Fruit fly (Drosophila melanogaster) whole organism, embryonic: Measurements from ENCODE around the gene CG14439.
A peak's percentile ranks its signal among the peaks of the same experiment; 100 is the strongest.

Source experiments
- Adf1 ChIP-seq: fragments of 200-800 bp; sonication (Bioruptor generic); IDR thresholded peaks from 2 replicates; pipeline ENCODE4 v1.3.6; 2022; ENCODE audit warnings: missing biosample characterization, missing genetic modification characterization
- Atf6 ChIP-seq: fragments of 200-800 bp; sonication (Bioruptor generic); IDR thresholded peaks from 2 replicates; pipeline ENCODE4 v1.3.6; 2022; ENCODE audit warnings: missing biosample characterization, missing genetic modification characterization
- Bgb ChIP-seq: fragments of 200-800 bp; sonication (Bioruptor generic); IDR thresholded peaks from 2 replicates; pipeline ENCODE4 v1.3.6; 2022; ENCODE audit warnings: missing biosample characterization, missing genetic modification characterization; ENCODE audit not compliant: partially characterized antibody
- Blimp-1 ChIP-seq: fragments of 200-800 bp; sonication (Bioruptor generic); optimal IDR thresholded peaks from 3 replicates; lab custom pipeline; 2018; ENCODE audit warnings: missing biosample characterization, missing genetic modification characterization, mild to moderate bottlenecking, moderate library complexity, missing genetic modification reagents
- CG10431 ChIP-seq: fragments of 200-800 bp; sonication (Bioruptor generic); optimal IDR thresholded peaks from 3 replicates; lab custom pipeline; 2018; ENCODE audit warnings: missing biosample characterization, mild to moderate bottlenecking, missing genetic modification characterization
- CG10654 ChIP-seq: fragments of 200-800 bp; sonication (Bioruptor generic); optimal IDR thresholded peaks from 2 replicates; lab custom pipeline; 2016; ENCODE audit warnings: missing biosample characterization, missing genetic modification characterization
- CG11398 ChIP-seq: fragments of 200-800 bp; sonication (Bioruptor generic); optimal IDR thresholded peaks from 2 replicates; lab custom pipeline; 2016; ENCODE audit warnings: missing biosample characterization, missing genetic modification characterization
- CG11723 ChIP-seq: fragments of 200-800 bp; sonication (Bioruptor generic); optimal IDR thresholded peaks from 2 replicates; lab custom pipeline; 2017; ENCODE audit warnings: missing biosample characterization, mild to moderate bottlenecking, missing genetic modification characterization
- CG12744 ChIP-seq: fragments of 200-800 bp; sonication (Bioruptor generic); optimal IDR thresholded peaks from 2 replicates; lab custom pipeline; 2016; ENCODE audit warnings: missing biosample characterization, missing genetic modification characterization
- CG12769 ChIP-seq: fragments of 200-800 bp; sonication (Bioruptor generic); optimal IDR thresholded peaks from 2 replicates; lab custom pipeline; 2019; ENCODE audit warnings: missing biosample characterization, mild to moderate bottlenecking, missing genetic modification characterization, moderate library complexity
- CG14667 ChIP-seq: fragments of 200-800 bp; sonication (Bioruptor generic); IDR thresholded peaks from 2 replicates; pipeline ENCODE4 v1.3.6; 2022; ENCODE audit warnings: missing biosample characterization, missing genetic modification characterization
- CG17328 ChIP-seq: fragments of 200-800 bp; sonication (Bioruptor generic); IDR thresholded peaks from 2 replicates; pipeline ENCODE4 v1.3.6; 2022; ENCODE audit warnings: missing biosample characterization, missing genetic modification characterization
- CG17385 ChIP-seq: fragments of 200-800 bp; sonication (Bioruptor generic); optimal IDR thresholded peaks from 3 replicates; lab custom pipeline; 2018; ENCODE audit warnings: missing biosample characterization, mild to moderate bottlenecking, missing genetic modification characterization
- CG18262 ChIP-seq: fragments of 200-800 bp; optimal IDR thresholded peaks from 3 replicates; lab custom pipeline; 2019; ENCODE audit warnings: missing biosample characterization, mild to moderate bottlenecking, missing genetic modification characterization, moderate library complexity
- CG18476 ChIP-seq: fragments of 200-800 bp; sonication (Bioruptor generic); optimal IDR thresholded peaks from 2 replicates; lab custom pipeline; 2016; ENCODE audit warnings: missing biosample characterization, mild to moderate bottlenecking, missing genetic modification characterization
- CG2129 ChIP-seq: fragments of 200-800 bp; sonication (Bioruptor generic); IDR thresholded peaks from 2 replicates; pipeline ENCODE4 v1.3.6; 2022; ENCODE audit warnings: missing biosample characterization, missing genetic modification characterization; ENCODE audit not compliant: partially characterized antibody
- CG31365 ChIP-seq: fragments of 200-800 bp; sonication (Bioruptor generic); optimal IDR thresholded peaks from 2 replicates; lab custom pipeline; 2018; ENCODE audit warnings: missing biosample characterization, mild to moderate bottlenecking, missing genetic modification characterization
- CG32532 ChIP-seq: fragments of 200-800 bp; sonication (Bioruptor generic); IDR thresholded peaks from 2 replicates; pipeline ENCODE4 v1.3.6; 2022; ENCODE audit warnings: missing biosample characterization, missing genetic modification characterization
- CG34376 ChIP-seq: fragments of 200-800 bp; sonication (Bioruptor generic); optimal IDR thresholded peaks from 2 replicates; lab custom pipeline; 2018; ENCODE audit warnings: missing biosample characterization, mild to moderate bottlenecking, missing genetic modification characterization
- CG3726 ChIP-seq: fragments of 200-800 bp; sonication (Bioruptor generic); IDR thresholded peaks from 3 replicates; pipeline ENCODE4, ENCODE4 v1.3.6; 2022; ENCODE audit warnings: missing biosample characterization, missing genetic modification characterization
- CG7963 ChIP-seq: fragments of 200-800 bp; sonication (Bioruptor generic); IDR thresholded peaks from 3 replicates; pipeline ENCODE4 v1.3.6; 2022; ENCODE audit warnings: missing biosample characterization, missing genetic modification characterization; ENCODE audit not compliant: partially characterized antibody
- CG8290 ChIP-seq, 3 experiments: fragments of 200-800 bp; sonication (Bioruptor generic); optimal IDR thresholded peaks; 2 replicates each; lab custom pipeline; 2016 to 2019; ENCODE audit warnings: missing biosample characterization in 3 of 3, missing genetic modification characterization in 3 of 3, mild to moderate bottlenecking in 2 of 3, moderate library complexity in 1 of 3
- CG8388 ChIP-seq: fragments of 200-800 bp; sonication (Bioruptor generic); optimal IDR thresholded peaks from 2 replicates; lab custom pipeline; 2019; ENCODE audit warnings: missing biosample characterization, mild to moderate bottlenecking, missing genetic modification characterization, moderate library complexity
- D19B ChIP-seq: fragments of 200-800 bp; sonication (Bioruptor generic); optimal IDR thresholded peaks from 2 replicates; lab custom pipeline; 2017; ENCODE audit warnings: missing biosample characterization, mild to moderate bottlenecking, missing genetic modification characterization
- Deaf1 ChIP-seq: fragments of 200-800 bp; optimal IDR thresholded peaks from 3 replicates; lab custom pipeline; 2019; ENCODE audit warnings: missing biosample characterization, mild to moderate bottlenecking, missing genetic modification characterization, moderate library complexity
- HmgD ChIP-seq: fragments of 200-800 bp; sonication (Bioruptor generic); optimal IDR thresholded peaks from 3 replicates; lab custom pipeline; 2016; ENCODE audit warnings: missing biosample characterization, missing genetic modification characterization
- NFAT ChIP-seq: fragments of 200-800 bp; sonication (Bioruptor generic); IDR thresholded peaks from 2 replicates; pipeline ENCODE4 v1.3.6; 2022; ENCODE audit warnings: missing biosample characterization, missing genetic modification characterization
- Oli ChIP-seq: fragments of 200-800 bp; sonication (Bioruptor generic); optimal IDR thresholded peaks from 2 replicates; lab custom pipeline; 2018; ENCODE audit warnings: missing biosample characterization, mild to moderate bottlenecking, missing genetic modification characterization, moderate library complexity
- Side ChIP-seq: fragments of 200-800 bp; sonication (Bioruptor generic); optimal IDR thresholded peaks from 2 replicates; lab custom pipeline; 2016; ENCODE audit warnings: missing biosample characterization, missing genetic modification characterization
- Spps ChIP-seq: fragments of 200-800 bp; sonication (Bioruptor generic); optimal IDR thresholded peaks from 2 replicates; lab custom pipeline; 2018; ENCODE audit warnings: missing biosample characterization, mild to moderate bottlenecking, missing genetic modification characterization
- TFAM ChIP-seq: fragments of 200-800 bp; sonication (Bioruptor generic); optimal IDR thresholded peaks from 2 replicates; lab custom pipeline; 2017; ENCODE audit warnings: missing biosample characterization, missing genetic modification characterization, inconsistent platforms
- abd-A ChIP-seq: fragments of 200-800 bp; sonication (Bioruptor generic); optimal IDR thresholded peaks from 3 replicates; lab custom pipeline; 2019; ENCODE audit warnings: missing biosample characterization, mild to moderate bottlenecking, missing genetic modification characterization, moderate library complexity
- al ChIP-seq: fragments of 200-800 bp; sonication (Bioruptor generic); IDR thresholded peaks from 2 replicates; pipeline ENCODE4 v1.3.6; 2022; ENCODE audit warnings: missing biosample characterization, missing genetic modification characterization
- bbx ChIP-seq: fragments of 200-800 bp; sonication (Bioruptor generic); IDR thresholded peaks from 2 replicates; pipeline ENCODE4 v1.3.6; 2022; ENCODE audit warnings: missing biosample characterization, missing genetic modification characterization; ENCODE audit not compliant: partially characterized antibody
- caup ChIP-seq: fragments of 200-800 bp; sonication (Bioruptor generic); optimal IDR thresholded peaks from 3 replicates; lab custom pipeline; 2017; ENCODE audit warnings: missing biosample characterization, mild to moderate bottlenecking, missing genetic modification characterization, moderate library complexity; ENCODE audit not compliant: severe bottlenecking
- chm ChIP-seq: fragments of 200-800 bp; sonication (Bioruptor generic); IDR thresholded peaks from 2 replicates; pipeline ENCODE4 v1.3.6; 2022; ENCODE audit warnings: missing biosample characterization, missing genetic modification characterization
- croc ChIP-seq: fragments of 200-800 bp; sonication (Bioruptor generic); conservative IDR thresholded peaks from 3 replicates; pipeline ENCODE4 v1.3.6; 2022; ENCODE audit warnings: missing biosample characterization, missing genetic modification characterization
- gce ChIP-seq: fragments of 200-800 bp; sonication (Bioruptor generic); IDR thresholded peaks from 3 replicates; pipeline ENCODE4 v1.3.6; 2022; ENCODE audit warnings: missing biosample characterization, missing genetic modification characterization
- grn ChIP-seq: fragments of 200-800 bp; sonication (Bioruptor generic); optimal IDR thresholded peaks from 3 replicates; lab custom pipeline; 2017; ENCODE audit warnings: missing biosample characterization, missing genetic modification characterization
- hth ChIP-seq: fragments of >200 bp; optimal IDR thresholded peaks from 2 replicates; lab custom pipeline; 2017; ENCODE audit warnings: inconsistent platforms
- knrl ChIP-seq: fragments of 200-800 bp; sonication (Bioruptor generic); IDR thresholded peaks from 3 replicates; pipeline ENCODE4 v1.3.6; 2022; ENCODE audit warnings: missing biosample characterization, missing genetic modification characterization; ENCODE audit not compliant: partially characterized antibody
- lbe ChIP-seq: fragments of 200-800 bp; sonication (Bioruptor generic); optimal IDR thresholded peaks from 2 replicates; lab custom pipeline; 2016; ENCODE audit warnings: missing biosample characterization, mild to moderate bottlenecking, missing genetic modification characterization
- nau ChIP-seq: fragments of 200-800 bp; sonication (Bioruptor generic); optimal IDR thresholded peaks from 3 replicates; lab custom pipeline; 2017; ENCODE audit warnings: missing biosample characterization, mild to moderate bottlenecking, missing genetic modification characterization, missing genetic modification reagents
- pb ChIP-seq: fragments of 200-800 bp; sonication (Bioruptor generic); optimal IDR thresholded peaks from 3 replicates; lab custom pipeline; 2016; ENCODE audit warnings: missing biosample characterization, missing genetic modification characterization
- salm ChIP-seq: fragments of 200-800 bp; sonication (Bioruptor generic); optimal IDR thresholded peaks from 2 replicates; lab custom pipeline; 2018; ENCODE audit warnings: missing biosample characterization, mild to moderate bottlenecking, missing genetic modification characterization
- schlank ChIP-seq: fragments of 200-800 bp; sonication (Bioruptor generic); optimal IDR thresholded peaks from 2 replicates; lab custom pipeline; 2018; ENCODE audit warnings: missing biosample characterization, mild to moderate bottlenecking, missing genetic modification characterization
- sd ChIP-seq: fragments of 200-800 bp; sonication (Bioruptor generic); optimal IDR thresholded peaks from 3 replicates; lab custom pipeline; 2018; ENCODE audit warnings: missing biosample characterization, mild to moderate bottlenecking, missing genetic modification characterization, moderate library complexity
- sr ChIP-seq: fragments of 200-800 bp; sonication (Bioruptor generic); IDR thresholded peaks from 3 replicates; pipeline ENCODE4 v1.3.6; 2022; ENCODE audit warnings: missing biosample characterization, missing genetic modification characterization
- stwl ChIP-seq: fragments of 200-800 bp; sonication (Bioruptor generic); optimal IDR thresholded peaks from 3 replicates; lab custom pipeline; 2018; ENCODE audit warnings: missing biosample characterization, mild to moderate bottlenecking, missing genetic modification characterization, moderate library complexity
- wek ChIP-seq: fragments of 200-800 bp; sonication (Bioruptor generic); optimal IDR thresholded peaks from 3 replicates; lab custom pipeline; 2018; ENCODE audit warnings: missing biosample characterization, mild to moderate bottlenecking, missing genetic modification characterization, moderate library complexity

CG14439 gene

DNA sequence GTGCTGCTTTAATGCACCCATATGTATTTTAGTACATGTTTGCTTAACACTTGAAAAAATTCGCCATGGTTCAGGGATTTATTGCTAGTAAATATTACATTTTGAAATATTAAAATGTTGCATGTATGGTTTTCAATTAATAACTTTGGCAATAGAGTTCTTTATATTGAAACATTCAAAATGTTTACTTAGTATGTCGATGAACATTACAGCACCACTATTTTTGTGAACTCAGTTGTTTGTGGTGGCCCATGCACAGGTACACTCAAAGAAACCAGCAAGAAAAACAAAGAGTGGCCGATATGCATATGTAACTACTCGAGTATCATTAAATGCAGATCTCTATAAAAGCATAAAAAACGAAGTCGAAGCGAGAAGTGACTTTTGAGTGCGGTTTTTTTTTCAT lies 45.3 kb upstream of the CG14439 start (continued):
- TF ChIP-seq CG17385 (GFP tag; lab: Kevin White, UChicago) (peak; percentile 65), CG17328 (GFP tag; lab: Robert Waterston, UW) (0 out of 2 replicates have a peak, but pooled peaks have one; percentile 31), al (GFP tag; lab: Robert Waterston, UW) (no peak), CG10431 (no peak), HmgD (GFP tag; lab: Kevin White, UChicago) (no peak), chm (GFP tag; lab: Robert Waterston, UW) (no peak), grn (GFP tag; lab: Kevin White, UChicago) (no peak), stwl (tag; lab: Kevin White, UChicago) (no peak), CG12769 (tag; lab: Kevin White, UChicago) (peak; percentile 25), CG3726 (GFP tag; lab: Robert Waterston, UW) (0 out of 3 replicates have a peak, but pooled peaks have one; percentile 61), CG8388 (GFP tag; lab: Kevin White, UChicago) (peak; percentile 77), Spps (tag; lab: Kevin White, UChicago) (peak; percentile 40), Side (GFP tag; lab: Kevin White, UChicago) (peak; percentile 4), salm (peak; percentile 41), CG18262 (tag; lab: Kevin White, UChicago) (peak; percentile 77), Bgb (GFP tag; lab: Robert Waterston, UW) (no peak), CG18476 (peak; percentile 67), CG32532 (GFP tag; lab: Robert Waterston, UW) (peak; percentile 39; the same call in 1 of the 2 replicates), schlank (tag; lab: Kevin White, UChicago) (no peak), CG11398 (GFP tag; lab: Kevin White, UChicago) (no peak), Adf1 (GFP tag; lab: Robert Waterston, UW) (no peak), hth (lab: Kevin White, UChicago) (no peak), wek (GFP tag; lab: Kevin White, UChicago) (peak; percentile 47), CG2129 (no peak), TFAM (peak; percentile 41), Deaf1 (tag; lab: Kevin White, UChicago) (peak; percentile 4), sd (no peak), Blimp-1 (GFP tag; lab: Kevin White, UChicago) (peak; percentile 76), CG14667 (GFP tag; lab: Robert Waterston, UW) (0 out of 2 replicates have a peak, but pooled peaks have one; percentile 32), CG10654 (GFP tag; lab: Kevin White, UChicago) (peak; percentile 47), lbe (GFP tag; lab: Kevin White, UChicago) (no peak), CG11723 (GFP tag; lab: Kevin White, UChicago) (peak; percentile 38), CG31365 (no peak), caup (GFP tag; lab: Kevin White, UChicago) (no peak), CG8290 (GFP tag; optimal IDR thresholded peaks at IDR 0.05; lab: Kevin White, UChicago) (peak; percentile 40), CG8290 (tag; optimal IDR thresholded peaks at IDR 0.05; lab: Kevin White, UChicago) (no peak), croc (GFP tag; lab: Robert Waterston, UW) (peak; percentile 60; the same call in 1 of the 3 replicates), abd-A (no peak), bbx (GFP tag; lab: Robert Waterston, UW) (no peak), CG34376 (GFP tag; lab: Kevin White, UChicago) (no peak), pb (GFP tag; lab: Kevin White, UChicago) (no peak), knrl (GFP tag; lab: Robert Waterston, UW) (no peak), nau (GFP tag; lab: Kevin White, UChicago) (peak; percentile 8), Atf6 (GFP tag; lab: Robert Waterston, UW) (peak; percentile 25; the same call in 1 of the 2 replicates), sr (GFP tag; lab: Robert Waterston, UW) (no peak), D19B (GFP tag; lab: Kevin White, UChicago) (no peak), gce (0 out of 3 replicates have a peak, but pooled peaks have one; percentile 56), Oli (tag; lab: Kevin White, UChicago) (peak; percentile 81), CG12744 (GFP tag; lab: Kevin White, UChicago) (peak; percentile 29), CG7963 (GFP tag; lab: Robert Waterston, UW) (no peak), NFAT (no peak)
